Comparison of ENCODE assay signal across 5 fruit fly cellular contexts in genomic region chrX:686437-686972, dm6.
TF ChIP-seq lines count a peak whose summit lies in the region.

Gene sdk (plus strand): TSS chrX:686834.

TF ChIP-seq in whole organism, adult, 20 proteins besides CTCF, POLR2A, EP300 and RAD21 (continued from another document):
- peak; percentile 71 for TF ChIP-seq Crg-1 (GFP tag; optimal IDR thresholded peaks at IDR 0.05; lab: Kevin White, UChicago)
- TF ChIP-seq CG1620 (GFP tag; optimal IDR thresholded peaks at IDR 0.05; lab: Kevin White, UChicago) = peak; percentile 71

TF ChIP-seq in whole organism, embryonic, 481 proteins besides CTCF, POLR2A, EP300 and RAD21 (continued from another document and continues in another):
- TF ChIP-seq CG8281 (tag; optimal IDR thresholded peaks at IDR 0.05; lab: Kevin White, UChicago) (peak; percentile 73), D19A (tag; optimal IDR thresholded peaks at IDR 0.05; lab: Kevin White, UChicago) (peak; percentile 87), ac (GFP tag; optimal IDR thresholded peaks at IDR 0.05; lab: Kevin White, UChicago) (peak; percentile 70), B-H1 (GFP tag; IDR thresholded peaks at IDR 0.05; lab: Robert Waterston, UW) (peak; percentile 75), Bgb (GFP tag; IDR thresholded peaks at IDR 0.05; lab: Robert Waterston, UW; ENCODE audit: partially characterized antibody) (peak; percentile 73), CG12942 (GFP tag; optimal IDR thresholded peaks at IDR 0.05; lab: Kevin White, UChicago) (peak; percentile 89), CG3281 (GFP tag; optimal IDR thresholded peaks at IDR 0.05; lab: Kevin White, UChicago) (peak; percentile 91), CG31365 (tag; optimal IDR thresholded peaks at IDR 0.05; lab: Kevin White, UChicago) (peak; percentile 65), CG10209 (GFP tag; optimal IDR thresholded peaks at IDR 0.05; lab: Kevin White, UChicago) (peak; percentile 90), prd (optimal IDR thresholded peaks at IDR 0.05; lab: Kevin White, UChicago) (no peak), prd (GFP tag; IDR thresholded peaks at IDR 0.05; lab: Robert Waterston, UW) (peak; percentile 92), tna (GFP tag; IDR thresholded peaks at IDR 0.05; lab: Robert Waterston, UW; ENCODE audit: partially characterized antibody) (0 out of 2 replicates have a peak, but pooled peaks have one; percentile 62), CG7357 (GFP tag; IDR thresholded peaks at IDR 0.05; lab: Robert Waterston, UW) (peak; percentile 80), ind (GFP tag; optimal IDR thresholded peaks at IDR 0.05; lab: Kevin White, UChicago) (peak; percentile 92), CG18764 (GFP tag; optimal IDR thresholded peaks at IDR 0.05; lab: Kevin White, UChicago) (peak; percentile 88), CG13123 (GFP tag; optimal IDR thresholded peaks at IDR 0.05; lab: Kevin White, UChicago) (peak; percentile 69), CG16813 (GFP tag; IDR thresholded peaks at IDR 0.05; lab: Robert Waterston, UW; ENCODE audit: partially characterized antibody) (peak; percentile 61), Sox102F (GFP tag; optimal IDR thresholded peaks at IDR 0.05; lab: Kevin White, UChicago) (peak; percentile 87), CG2889 (GFP tag; IDR thresholded peaks at IDR 0.05; lab: Robert Waterston, UW) (peak; percentile 61; the same call in 1 of the 3 replicates), CG16863 (GFP tag; optimal IDR thresholded peaks at IDR 0.05; lab: Kevin White, UChicago) (peak; percentile 94), sens-2 (GFP tag; IDR thresholded peaks at IDR 0.05; lab: Robert Waterston, UW) (peak; percentile 59), aop (GFP tag; IDR thresholded peaks at IDR 0.05; lab: Robert Waterston, UW) (0 out of 2 replicates have a peak, but pooled peaks have one; percentile 15), Max (GFP tag; optimal IDR thresholded peaks at IDR 0.05; lab: Kevin White, UChicago) (peak; percentile 86), CG14710 (tag; optimal IDR thresholded peaks at IDR 0.05; lab: Kevin White, UChicago) (peak; percentile 88), CG32532 (GFP tag; IDR thresholded peaks at IDR 0.05; lab: Robert Waterston, UW) (peak; percentile 88), CG12299 (tag; optimal IDR thresholded peaks at IDR 0.05; lab: Kevin White, UChicago) (peak; percentile 88), CG7786 (GFP tag; optimal IDR thresholded peaks at IDR 0.05; lab: Kevin White, UChicago) (peak; percentile 95), nerfin-1 (tag; optimal IDR thresholded peaks at IDR 0.05; lab: Kevin White, UChicago) (peak; percentile 81), CG7839 (tag; optimal IDR thresholded peaks at IDR 0.05; lab: Kevin White, UChicago) (peak; percentile 91), Atf3 (GFP tag; optimal IDR thresholded peaks at IDR 0.05; lab: Kevin White, UChicago) (peak; percentile 93), ara (GFP tag; IDR thresholded peaks at IDR 0.05; lab: Robert Waterston, UW) (peak; percentile 86)

TF ChIP-seq in whole organism, prepupa, 60 proteins besides CTCF, POLR2A, EP300 and RAD21 (continued from another document and continues in another):
- TF ChIP-seq CG16779 (tag; optimal IDR thresholded peaks at IDR 0.05; lab: Kevin White, UChicago) = peak; percentile 89
- TF ChIP-seq CG6854 (GFP tag; optimal IDR thresholded peaks at IDR 0.05; lab: Kevin White, UChicago) = peak; percentile 88
- peak; percentile 84 for TF ChIP-seq Gug (GFP tag; IDR thresholded peaks at IDR 0.05; lab: Robert Waterston, UW)
- peak; percentile 96 for TF ChIP-seq Sox14 (GFP tag; optimal IDR thresholded peaks at IDR 0.05; lab: Kevin White, UChicago)
- TF ChIP-seq CG6163 (GFP tag; IDR thresholded peaks at IDR 0.05; lab: Robert Waterston, UW) = peak; percentile 86
- TF ChIP-seq spab (GFP tag; optimal IDR thresholded peaks at IDR 0.05; lab: Kevin White, UChicago) = peak; percentile 87
- peak; percentile 93 for TF ChIP-seq CG7368 (GFP tag; optimal IDR thresholded peaks at IDR 0.05; lab: Kevin White, UChicago)
- TF ChIP-seq Hr4 (GFP tag; optimal IDR thresholded peaks at IDR 0.05; lab: Kevin White, UChicago) = peak; percentile 93
- peak; percentile 93 for TF ChIP-seq CG10669 (GFP tag; optimal IDR thresholded peaks at IDR 0.05; lab: Kevin White, UChicago)
- peak; percentile 99 for TF ChIP-seq Eip78C (GFP tag; lab: Kevin White, UChicago)
- TF ChIP-seq acj6 (GFP tag; optimal IDR thresholded peaks at IDR 0.05; lab: Kevin White, UChicago) = peak; percentile 92
- TF ChIP-seq Met (GFP tag; optimal IDR thresholded peaks at IDR 0.05; lab: Kevin White, UChicago) = peak; percentile 97
- TF ChIP-seq CG3032 (tag; optimal IDR thresholded peaks at IDR 0.05; lab: Kevin White, UChicago) = peak; percentile 88
- TF ChIP-seq Sox102F (GFP tag; optimal IDR thresholded peaks at IDR 0.05; lab: Kevin White, UChicago) = peak; percentile 95
- TF ChIP-seq CG10631 (GFP tag; optimal IDR thresholded peaks at IDR 0.05; lab: Kevin White, UChicago) = peak; percentile 92
- TF ChIP-seq Hr38 (GFP tag; optimal IDR thresholded peaks at IDR 0.05; lab: Kevin White, UChicago) = peak; percentile 49
- peak; percentile 91 for TF ChIP-seq CG6808 (GFP tag; optimal IDR thresholded peaks at IDR 0.05; lab: Kevin White, UChicago)
- TF ChIP-seq salr (GFP tag; optimal IDR thresholded peaks at IDR 0.05; lab: Kevin White, UChicago) = peak; percentile 72 to 93
- TF ChIP-seq pdm3 (GFP tag; optimal IDR thresholded peaks at IDR 0.05; lab: Kevin White, UChicago) = peak; percentile 95
- peak; percentile 92 for TF ChIP-seq Sox15 (GFP tag; optimal IDR thresholded peaks at IDR 0.05; lab: Kevin White, UChicago)
- TF ChIP-seq fd59A (GFP tag; optimal IDR thresholded peaks at IDR 0.05; lab: Kevin White, UChicago) = peak; percentile 91
- TF ChIP-seq Eip75B (GFP tag; optimal IDR thresholded peaks at IDR 0.05; lab: Kevin White, UChicago) = peak; percentile 95
- TF ChIP-seq Lpt (GFP tag; optimal IDR thresholded peaks at IDR 0.05; lab: Kevin White, UChicago) = peak; percentile 90
- peak; percentile 98 for TF ChIP-seq svp (GFP tag; lab: Kevin White, UChicago)
- TF ChIP-seq Ets96B (tag; optimal IDR thresholded peaks at IDR 0.05; lab: Kevin White, UChicago) = peak; percentile 87
- TF ChIP-seq CG8319 (GFP tag; optimal IDR thresholded peaks at IDR 0.05; lab: Kevin White, UChicago) = peak; percentile 88
- peak; percentile 92 for TF ChIP-seq CG15336 (GFP tag; IDR thresholded peaks at IDR 0.05; lab: Robert Waterston, UW)
- peak; percentile 87 for TF ChIP-seq Eip93F (GFP tag; optimal IDR thresholded peaks at IDR 0.05; lab: Kevin White, UChicago)
- peak; percentile 95 for TF ChIP-seq CG8119 (GFP tag; IDR thresholded peaks at IDR 0.05; lab: Robert Waterston, UW)
- peak; percentile 86 for TF ChIP-seq dsx (GFP tag; optimal IDR thresholded peaks at IDR 0.05; lab: Kevin White, UChicago; ENCODE audit: poor library complexity, severe bottlenecking)
- TF ChIP-seq dac (GFP tag; optimal IDR thresholded peaks at IDR 0.05; lab: Kevin White, UChicago) = peak; percentile 88
- TF ChIP-seq CG6276 (GFP tag; optimal IDR thresholded peaks at IDR 0.05; lab: Kevin White, UChicago) = peak; percentile 92
- TF ChIP-seq CG9139 (GFP tag; optimal IDR thresholded peaks at IDR 0.05; lab: Kevin White, UChicago) = peak; percentile 82

TF ChIP-seq in whole organism, pupa, 21 proteins besides CTCF, POLR2A, EP300 and RAD21 (continued from another document):
- peak; percentile 89 for TF ChIP-seq D1 (tag; optimal IDR thresholded peaks at IDR 0.05; lab: Kevin White, UChicago)

TF ChIP-seq in whole organism, wandering third instar larva, 38 proteins besides CTCF, POLR2A, EP300 and RAD21 (continued from another document):
- TF ChIP-seq dl (GFP tag; optimal IDR thresholded peaks at IDR 0.05; lab: Kevin White, UChicago; ENCODE audit: insufficient read depth in 1 of 2, partially characterized antibody in 2 of 2) = peak in 1 of 2 experiments; percentile 45
- TF ChIP-seq dmrt93B (GFP tag; optimal IDR thresholded peaks at IDR 0.05; lab: Kevin White, UChicago) = peak; percentile 91
- TF ChIP-seq Jra (GFP tag; optimal IDR thresholded peaks at IDR 0.05; lab: Kevin White, UChicago) = peak; percentile 84
- TF ChIP-seq fru (GFP tag; optimal IDR thresholded peaks at IDR 0.05; lab: Kevin White, UChicago) = peak; percentile 98
- TF ChIP-seq brk (GFP tag; optimal IDR thresholded peaks at IDR 0.05; lab: Kevin White, UChicago) = peak; percentile 75
- peak; percentile 44 for TF ChIP-seq Dif (GFP tag; optimal IDR thresholded peaks at IDR 0.05; lab: Kevin White, UChicago; ENCODE audit: partially characterized antibody)
- peak; percentile 30 for TF ChIP-seq CrebA (GFP tag; optimal IDR thresholded peaks at IDR 0.05; lab: Kevin White, UChicago; ENCODE audit: borderline replicate concordance)
- TF ChIP-seq CG9705 (GFP tag; optimal IDR thresholded peaks at IDR 0.05; lab: Kevin White, UChicago) = peak; percentile 86
- TF ChIP-seq lola (GFP tag; optimal IDR thresholded peaks at IDR 0.05; lab: Kevin White, UChicago) = no peak
- peak; percentile 98 for TF ChIP-seq h (GFP tag; optimal IDR thresholded peaks at IDR 0.05; lab: Kevin White, UChicago)
- peak; percentile 91 for TF ChIP-seq tai (GFP tag; optimal IDR thresholded peaks at IDR 0.05; lab: Kevin White, UChicago)
- peak; percentile 9 to 96 for TF ChIP-seq foxo (GFP tag; optimal IDR thresholded peaks at IDR 0.05; lab: Kevin White, UChicago)
- peak; percentile 90 for TF ChIP-seq Sp1 (GFP tag; optimal IDR thresholded peaks at IDR 0.05; lab: Kevin White, UChicago)
- peak; percentile 85 for TF ChIP-seq sv (GFP tag; optimal IDR thresholded peaks at IDR 0.05; lab: Kevin White, UChicago)
- peak; percentile 51 for TF ChIP-seq Vsx2 (GFP tag; optimal IDR thresholded peaks at IDR 0.05; lab: Kevin White, UChicago; ENCODE audit: partially characterized antibody)
